Worm (Caenorhabditis elegans): Measurements from ENCODE around the gene kgb-1.

Gene kgb-1

DNA sequence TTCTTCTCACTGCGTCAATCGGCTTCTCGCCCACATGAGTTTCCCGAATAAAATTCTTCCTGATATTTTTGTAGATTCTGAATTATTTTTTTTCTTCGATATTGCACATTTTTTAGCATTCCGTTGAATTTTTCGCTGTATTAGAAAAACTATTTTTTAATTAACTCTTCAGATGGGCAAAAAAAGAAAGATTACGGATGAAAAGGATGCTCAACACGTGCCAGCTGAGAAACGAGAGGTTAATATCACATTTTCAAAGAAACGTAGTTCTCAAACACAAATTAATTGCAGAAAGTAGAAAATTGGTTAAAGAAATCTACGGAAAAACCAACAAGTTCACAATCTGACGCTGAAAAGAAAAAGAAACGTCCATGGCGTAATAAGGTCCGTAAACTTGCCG is 13.5 kb downstream of the kgb-1 start, which contains the start of gene rrp-8 (continued):
- no peak for TF ChIP-seq snpc-4 (tag; optimal IDR thresholded peaks at IDR 0.05)
- TF ChIP-seq rbr-2 (tag; optimal IDR thresholded peaks at IDR 0.05): no peak
- TF ChIP-seq attf-4 (tag; optimal IDR thresholded peaks at IDR 0.05): no peak
- TF ChIP-seq saeg-2 (GFP tag; IDR thresholded peaks at IDR 0.05): no peak
- no peak for TF ChIP-seq zfp-2 (tag; optimal IDR thresholded peaks at IDR 0.05)
- no peak for TF ChIP-seq dmd-8 (GFP tag; IDR thresholded peaks at IDR 0.05)
- TF ChIP-seq sdz-12 (GFP tag; optimal IDR thresholded peaks at IDR 0.05): no peak
- TF ChIP-seq ces-1 (GFP tag; optimal IDR thresholded peaks at IDR 0.05): no peak
- TF ChIP-seq zip-2 (tag; optimal IDR thresholded peaks at IDR 0.05): no peak
- TF ChIP-seq T20F7.1 (GFP tag; optimal IDR thresholded peaks at IDR 0.05): no peak
- no peak for TF ChIP-seq vab-7 (GFP tag; IDR thresholded peaks at IDR 0.05)
- no peak for TF ChIP-seq skn-1 (tag; optimal IDR thresholded peaks at IDR 0.05)
- no peak for TF ChIP-seq dmd-9 (GFP tag; IDR thresholded peaks at IDR 0.05)
- TF ChIP-seq lsy-2 (tag; optimal IDR thresholded peaks at IDR 0.05): peak in 1 of 2 experiments; percentile 43
- no peak for TF ChIP-seq snpc-1.2 (GFP tag; IDR thresholded peaks at IDR 0.05)
- no peak for TF ChIP-seq ceh-28 (tag; optimal IDR thresholded peaks at IDR 0.05)
- no peak for TF ChIP-seq Y75B8A.6 (GFP tag; IDR thresholded peaks at IDR 0.05)
- TF ChIP-seq zfp-3 (GFP tag; conservative IDR thresholded peaks at IDR 0.05): 0 out of 2 replicates have a peak, but pooled peaks have one; percentile 36
- TF ChIP-seq ceh-62 (tag; optimal IDR thresholded peaks at IDR 0.05): no peak

DNA sequence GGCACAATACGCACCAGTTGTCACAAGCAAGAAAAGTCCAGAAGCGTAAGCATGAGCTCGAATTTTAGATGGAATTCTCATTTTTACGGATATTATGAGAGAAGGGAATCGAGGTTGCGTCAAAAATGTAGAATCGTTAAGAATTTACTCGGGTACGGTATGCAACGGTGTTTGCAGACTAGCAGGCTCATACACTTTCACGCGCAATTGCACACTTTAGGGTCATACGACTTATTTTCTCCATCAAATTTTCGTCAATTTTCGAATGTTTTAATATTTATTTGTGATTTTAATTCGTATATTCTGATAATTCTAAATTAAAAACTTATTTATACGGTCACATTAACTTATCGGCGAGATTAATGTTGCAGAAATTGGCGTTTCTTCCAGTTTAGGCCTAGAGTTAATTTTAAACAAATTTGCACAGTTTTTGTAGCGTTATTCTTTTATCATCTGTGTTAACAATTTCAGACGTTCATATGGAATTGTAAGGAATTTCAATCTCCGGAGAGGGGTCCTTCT is 16.4 kb downstream of the kgb-1 start, which contains the start of the genes T07A9.15 and nog-1:
TSS of gene T07A9.15 (minus strand) at position 138 of the 522 bp plus-strand sequence.
TSS of gene nog-1 (plus strand) at position 472 of the 522 bp plus-strand sequence.
- TF ChIP-seq nhr-102 (tag; optimal IDR thresholded peaks at IDR 0.05): no peak
- TF ChIP-seq skn-1 (tag; optimal IDR thresholded peaks at IDR 0.05): no peak
- TF ChIP-seq duxl-1 (tag; optimal IDR thresholded peaks at IDR 0.05; ENCODE audit: poor library complexity): peak; percentile 18
- no peak for TF ChIP-seq lir-3 (tag; optimal IDR thresholded peaks at IDR 0.05)
- TF ChIP-seq attf-4 (tag; optimal IDR thresholded peaks at IDR 0.05): no peak
- TF ChIP-seq spr-1 (tag; optimal IDR thresholded peaks at IDR 0.05): no peak
- peak in 1 of 2 experiments; percentile 27 for TF ChIP-seq hif-1 (tag; optimal IDR thresholded peaks at IDR 0.05)
- no peak for TF ChIP-seq nhr-42 (GFP tag; IDR thresholded peaks at IDR 0.05)
- TF ChIP-seq nhr-76 (tag; optimal IDR thresholded peaks at IDR 0.05): no peak
- no peak for TF ChIP-seq Y5F2A.4 (GFP tag; optimal IDR thresholded peaks at IDR 0.05)
- TF ChIP-seq nhr-48 (tag; optimal IDR thresholded peaks at IDR 0.05): no peak
- TF ChIP-seq Y48G9A.11 (GFP tag; IDR thresholded peaks at IDR 0.05): no peak
- TF ChIP-seq gei-8 (GFP tag; optimal IDR thresholded peaks at IDR 0.05): no peak
- peak; percentile 92 for TF ChIP-seq hlh-30 (tag; optimal IDR thresholded peaks at IDR 0.05; ENCODE audit: insufficient read depth)
- TF ChIP-seq ceh-28 (tag; optimal IDR thresholded peaks at IDR 0.05): no peak
- no peak for TF ChIP-seq unc-62 (GFP tag; optimal IDR thresholded peaks at IDR 0.05 in 1 of 2)
- TF ChIP-seq unc-62 (tag; optimal IDR thresholded peaks at IDR 0.05): no peak
- TF ChIP-seq aly-2 (tag; optimal IDR thresholded peaks at IDR 0.05): no peak
- no peak for TF ChIP-seq cey-2 (tag; optimal IDR thresholded peaks at IDR 0.05; ENCODE audit: borderline replicate concordance, insufficient read depth)
- TF ChIP-seq nhr-28 (tag; optimal IDR thresholded peaks at IDR 0.05): no peak
- no peak for TF ChIP-seq Y105C5A.15 (GFP tag; IDR thresholded peaks at IDR 0.05)
- no peak for TF ChIP-seq dmd-8 (GFP tag; IDR thresholded peaks at IDR 0.05)
- peak; percentile 89 for TF ChIP-seq aha-1 (tag)
- peak; percentile 63 for TF ChIP-seq dpl-1 (GFP tag; optimal IDR thresholded peaks at IDR 0.05)
- TF ChIP-seq arid-1 (GFP tag; conservative IDR thresholded peaks at IDR 0.05): 0 out of 2 replicates have a peak, but pooled peaks have one; percentile 19
- no peak for TF ChIP-seq zfp-2 (tag; optimal IDR thresholded peaks at IDR 0.05)
- TF ChIP-seq lin-15B (tag; optimal IDR thresholded peaks at IDR 0.05): no peak
- no peak for TF ChIP-seq zag-1 (tag; optimal IDR thresholded peaks at IDR 0.05)
- no peak for TF ChIP-seq php-3 (GFP tag; IDR thresholded peaks at IDR 0.05)
- TF ChIP-seq ZK337.2 (GFP tag; IDR thresholded peaks at IDR 0.05): no peak
- TF ChIP-seq ama-1 (optimal IDR thresholded peaks at IDR 0.05): no peak
- TF ChIP-seq zip-2 (tag; optimal IDR thresholded peaks at IDR 0.05): no peak
- TF ChIP-seq egl-27 (tag; optimal IDR thresholded peaks at IDR 0.05): no peak
- TF ChIP-seq F49E8.2 (tag; optimal IDR thresholded peaks at IDR 0.05; ENCODE audit: borderline replicate concordance): no peak
- no peak for TF ChIP-seq daf-16 (GFP tag; optimal IDR thresholded peaks at IDR 0.05)
- no peak for TF ChIP-seq daf-16 (tag; optimal IDR thresholded peaks at IDR 0.05)
- TF ChIP-seq pha-4 (GFP tag; IDR thresholded peaks at IDR 0.05): 0 out of 2 replicates have a peak, but pooled peaks have one; percentile 28
- TF ChIP-seq pha-4 (tag; optimal IDR thresholded peaks at IDR 0.05): peak; percentile 33
